Fruit fly (Drosophila melanogaster) whole organism, adult: ENCODE results near the gene tHMG1.

ENCODE experiments used
- CG11617 ChIP-seq: fragments of 200-800 bp; sonication (Bioruptor generic); optimal IDR thresholded peaks from 2 replicates; lab custom pipeline; 2017; ENCODE audit warnings: mild to moderate bottlenecking, missing biosample characterization, missing genetic modification reagents, missing genetic modification characterization
- CG12768 ChIP-seq: fragments of 200-800 bp; sonication (Bioruptor generic); optimal IDR thresholded peaks from 2 replicates; lab custom pipeline; 2017; ENCODE audit warnings: missing biosample characterization, missing genetic modification characterization, mild to moderate bottlenecking, moderate library complexity, missing genetic modification reagents
- CG14711 ChIP-seq: fragments of 200-800 bp; sonication (Bioruptor generic); optimal IDR thresholded peaks from 2 replicates; lab custom pipeline; 2018; ENCODE audit warnings: missing biosample characterization, mild to moderate bottlenecking, missing genetic modification characterization, moderate library complexity
- CG1620 ChIP-seq: fragments of 200-800 bp; sonication (Bioruptor generic); optimal IDR thresholded peaks from 2 replicates; lab custom pipeline; 2016; ENCODE audit warnings: missing biosample characterization, missing genetic modification characterization
- CG33017 ChIP-seq: fragments of 200-800 bp; sonication (Bioruptor generic); optimal IDR thresholded peaks from 2 replicates; lab custom pipeline; 2018; ENCODE audit warnings: missing biosample characterization, mild to moderate bottlenecking, missing genetic modification characterization, moderate library complexity
- CG5204 ChIP-seq: fragments of 200-800 bp; sonication (Bioruptor generic); optimal IDR thresholded peaks from 2 replicates; lab custom pipeline; 2016; ENCODE audit warnings: missing biosample characterization, missing genetic modification characterization
- CG7045 ChIP-seq: fragments of 200-800 bp; sonication (Bioruptor generic); optimal IDR thresholded peaks from 2 replicates; lab custom pipeline; 2017; ENCODE audit warnings: missing biosample characterization, mild to moderate bottlenecking, missing genetic modification characterization
- CG7101 ChIP-seq: fragments of 200-800 bp; sonication (Bioruptor generic); optimal IDR thresholded peaks from 2 replicates; lab custom pipeline; 2018; ENCODE audit warnings: missing biosample characterization, mild to moderate bottlenecking, missing genetic modification characterization, moderate library complexity
- Clk ChIP-seq: fragments of 200-800 bp; sonication (Bioruptor generic); optimal IDR thresholded peaks from 2 replicates; lab custom pipeline; 2017; ENCODE audit warnings: missing biosample characterization, missing genetic modification characterization
- Crg-1 ChIP-seq: fragments of 200-800 bp; sonication (Bioruptor generic); optimal IDR thresholded peaks from 2 replicates; lab custom pipeline; 2016; ENCODE audit warnings: missing biosample characterization, missing genetic modification characterization
- Hr96 ChIP-seq: fragments of 200-800 bp; sonication (Bioruptor generic); optimal IDR thresholded peaks from 2 replicates; lab custom pipeline; 2016; ENCODE audit warnings: missing biosample characterization, missing genetic modification characterization
- Mnt ChIP-seq: fragments of 200-800 bp; sonication (Bioruptor generic); optimal IDR thresholded peaks from 2 replicates; lab custom pipeline; 2016; ENCODE audit warnings: missing biosample characterization, mild to moderate bottlenecking, missing genetic modification characterization
- bab1 ChIP-seq: fragments of 200-800 bp; sonication (Bioruptor generic); optimal IDR thresholded peaks from 3 replicates; lab custom pipeline; 2019; ENCODE audit warnings: missing biosample characterization, mild to moderate bottlenecking, missing genetic modification characterization, moderate library complexity
- cic ChIP-seq: fragments of 200-800 bp; sonication (Bioruptor generic); optimal IDR thresholded peaks from 2 replicates; lab custom pipeline; 2017; ENCODE audit warnings: missing biosample characterization, mild to moderate bottlenecking, missing genetic modification characterization, moderate library complexity
- cnc ChIP-seq, 2 experiments: fragments of >200 bp; optimal IDR thresholded peaks; 2 replicates each; lab custom pipeline; 2017
- kay ChIP-seq: fragments of 200-800 bp; sonication (Bioruptor generic); peaks from one replicate; lab custom pipeline; 2016; ENCODE audit warnings: missing biosample characterization, missing genetic modification characterization, borderline replicate concordance
- ovo ChIP-seq: fragments of 200-800 bp; sonication (Bioruptor generic); optimal IDR thresholded peaks from 2 replicates; lab custom pipeline; 2016; ENCODE audit warnings: missing biosample characterization, missing genetic modification characterization
- pad ChIP-seq: fragments of 200-800 bp; sonication (Bioruptor generic); optimal IDR thresholded peaks from 3 replicates; lab custom pipeline; 2017; ENCODE audit warnings: missing biosample characterization, missing genetic modification characterization, mild to moderate bottlenecking, moderate library complexity, missing genetic modification reagents
- tj ChIP-seq: fragments of 200-800 bp; sonication (Bioruptor generic); optimal IDR thresholded peaks from 3 replicates; lab custom pipeline; 2017; ENCODE audit warnings: missing biosample characterization, mild to moderate bottlenecking, missing genetic modification characterization, moderate library complexity
- toe ChIP-seq: fragments of 200-800 bp; sonication (Bioruptor generic); optimal IDR thresholded peaks from 2 replicates; lab custom pipeline; 2016; ENCODE audit warnings: missing biosample characterization, missing genetic modification characterization

The tHMG1 gene

dm6 chr3R:22454397-22455334 lies 37.0 kb upstream of the tHMG1 start:
- TF ChIP-seq Crg-1 (GFP tag; lab: Kevin White, UChicago) (no peak), ovo (GFP tag; lab: Kevin White, UChicago) (no peak), CG11617 (GFP tag; lab: Kevin White, UChicago) (no peak), Hr96 (GFP tag; lab: Kevin White, UChicago) (no peak), cic (GFP tag; lab: Kevin White, UChicago) (peak; percentile 1), CG14711 (tag; lab: Kevin White, UChicago) (no peak), CG5204 (GFP tag; lab: Kevin White, UChicago) (no peak), kay (GFP tag; lab: Kevin White, UChicago) (peak; percentile 48), tj (GFP tag; lab: Kevin White, UChicago) (no peak), CG12768 (GFP tag; lab: Kevin White, UChicago) (no peak), CG33017 (no peak), Clk (GFP tag; lab: Kevin White, UChicago) (no peak), cnc (optimal IDR thresholded peaks at IDR 0.05; lab: Kevin White, UChicago) (no peak)

dm6 chr3R:22455335-22455985 lies 36.2 kb upstream of the tHMG1 start:
- TF ChIP-seq cnc (optimal IDR thresholded peaks at IDR 0.05; lab: Kevin White, UChicago), result peak in 1 of 2 experiments; percentile 25
- no peak for TF ChIP-seq CG5204 (GFP tag; lab: Kevin White, UChicago)
- peak; percentile 34 for TF ChIP-seq CG7045
- peak; percentile 13 for TF ChIP-seq tj (GFP tag; lab: Kevin White, UChicago)
- TF ChIP-seq toe (GFP tag; lab: Kevin White, UChicago), result peak; percentile 4

dm6 chr3R:22456007-22456406 lies 35.6 kb upstream of the tHMG1 start:
- TF ChIP-seq CG11617 (GFP tag; lab: Kevin White, UChicago), result no peak
- no peak for TF ChIP-seq Mnt (GFP tag; lab: Kevin White, UChicago)
- TF ChIP-seq cic (GFP tag; lab: Kevin White, UChicago), result no peak
- TF ChIP-seq cnc (optimal IDR thresholded peaks at IDR 0.05; lab: Kevin White, UChicago), result no peak
- no peak for TF ChIP-seq Crg-1 (GFP tag; lab: Kevin White, UChicago)
- TF ChIP-seq toe (GFP tag; lab: Kevin White, UChicago), result no peak

- TF ChIP-seq Crg-1 (GFP tag; lab: Kevin White, UChicago) (no peak), tj (GFP tag; lab: Kevin White, UChicago) (peak; percentile 4), CG33017 (no peak), CG7045 (no peak), cic (GFP tag; lab: Kevin White, UChicago) (no peak), CG11617 (GFP tag; lab: Kevin White, UChicago) (no peak), Hr96 (GFP tag; lab: Kevin White, UChicago) (no peak), CG12768 (GFP tag; lab: Kevin White, UChicago) (no peak), CG7101 (tag; lab: Kevin White, UChicago) (no peak), CG5204 (GFP tag; lab: Kevin White, UChicago) (no peak), CG14711 (tag; lab: Kevin White, UChicago) (no peak), cnc (optimal IDR thresholded peaks at IDR 0.05; lab: Kevin White, UChicago) (peak; percentile 61 to 73), toe (GFP tag; lab: Kevin White, UChicago) (no peak), bab1 (GFP tag; lab: Kevin White, UChicago) (no peak), Mnt (GFP tag; lab: Kevin White, UChicago) (peak; percentile 16), ovo (GFP tag; lab: Kevin White, UChicago) (no peak), CG1620 (GFP tag; lab: Kevin White, UChicago) (no peak), kay (GFP tag; lab: Kevin White, UChicago) (peak; percentile 83), Clk (GFP tag; lab: Kevin White, UChicago) (no peak), pad (GFP tag; lab: Kevin White, UChicago) (peak; percentile 37)
These were observed 29.7 kb upstream of the tHMG1 start, which contains the start of the genes Rpn7 and AP-2mu for dm6 chr3R:22461673-22462585. TSS of gene Rpn7 (minus strand) at chr3R:22462054. TSS of gene AP-2mu (plus strand) at chr3R:22462455.

dm6 chr3R:22464611-22465113 lies 27.0 kb upstream of the tHMG1 start, which contains the start of gene CG7054:
TSS of gene CG7054 (plus strand) at chr3R:22464985.
- peak; percentile 98 for TF ChIP-seq kay (GFP tag; lab: Kevin White, UChicago)
- peak; percentile 65 for TF ChIP-seq tj (GFP tag; lab: Kevin White, UChicago)
- TF ChIP-seq CG7101 (tag; lab: Kevin White, UChicago), result peak; percentile 71
- peak; percentile 49 for TF ChIP-seq pad (GFP tag; lab: Kevin White, UChicago)
- peak; percentile 78 for TF ChIP-seq cic (GFP tag; lab: Kevin White, UChicago)
- no peak for TF ChIP-seq toe (GFP tag; lab: Kevin White, UChicago)
- peak; percentile 10 for TF ChIP-seq CG1620 (GFP tag; lab: Kevin White, UChicago)
- no peak for TF ChIP-seq CG5204 (GFP tag; lab: Kevin White, UChicago)
- TF ChIP-seq Hr96 (GFP tag; lab: Kevin White, UChicago), result peak; percentile 46
- TF ChIP-seq ovo (GFP tag; lab: Kevin White, UChicago), result peak; percentile 9
- peak; percentile 42 for TF ChIP-seq CG14711 (tag; lab: Kevin White, UChicago)
- peak; percentile 54 for TF ChIP-seq Mnt (GFP tag; lab: Kevin White, UChicago)
- no peak for TF ChIP-seq cnc (optimal IDR thresholded peaks at IDR 0.05; lab: Kevin White, UChicago)
- peak; percentile 15 for TF ChIP-seq bab1 (GFP tag; lab: Kevin White, UChicago)
- peak; percentile 61 for TF ChIP-seq CG12768 (GFP tag; lab: Kevin White, UChicago)
- peak; percentile 68 for TF ChIP-seq CG11617 (GFP tag; lab: Kevin White, UChicago)
- TF ChIP-seq Crg-1 (GFP tag; lab: Kevin White, UChicago), result no peak
- TF ChIP-seq Clk (GFP tag; lab: Kevin White, UChicago), result no peak
- peak; percentile 72 for TF ChIP-seq CG7045
- peak; percentile 65 for TF ChIP-seq CG33017
